Fruit fly (Drosophila melanogaster): ENCODE results near the gene CG17350.

The CG17350 gene

DNA sequence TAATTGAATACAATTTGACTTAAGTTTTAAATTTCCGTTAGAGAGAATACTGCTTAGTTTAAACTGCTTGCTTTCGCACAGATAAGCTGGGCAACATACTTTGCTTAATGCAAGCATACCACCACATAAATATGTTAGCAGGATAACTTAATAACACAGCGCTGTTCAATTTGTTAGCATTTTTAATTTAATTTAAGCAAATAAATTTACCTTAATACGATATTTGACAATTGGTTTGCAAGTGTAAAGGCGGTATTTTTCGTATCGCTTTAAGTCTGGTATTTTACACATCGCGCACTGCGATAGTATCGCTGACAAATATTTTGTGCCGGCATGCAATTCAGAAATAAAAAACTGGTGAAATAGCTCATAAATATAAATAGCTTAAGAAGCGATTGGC, 49.6 kb downstream of the CG17350 start, which contains the start of gene RtcB (continued):
- TF ChIP-seq Antp (GFP tag; optimal IDR thresholded peaks at IDR 0.05), result no peak
- TF ChIP-seq ranshi (GFP tag; IDR thresholded peaks at IDR 0.05), result no peak
- TF ChIP-seq sna (GFP tag; IDR thresholded peaks at IDR 0.05; ENCODE audit: partially characterized antibody), result peak; percentile 98
- no peak for TF ChIP-seq so (GFP tag; IDR thresholded peaks at IDR 0.05)
- no peak for TF ChIP-seq sqz (GFP tag; optimal IDR thresholded peaks at IDR 0.05)
- no peak for TF ChIP-seq gro (GFP tag; optimal IDR thresholded peaks at IDR 0.05)
- no peak for TF ChIP-seq CG13624 (GFP tag; optimal IDR thresholded peaks at IDR 0.05)
- TF ChIP-seq CG3163 (GFP tag; optimal IDR thresholded peaks at IDR 0.05), result no peak
- TF ChIP-seq lov (optimal IDR thresholded peaks at IDR 0.05), result no peak
- TF ChIP-seq lov (GFP tag; IDR thresholded peaks at IDR 0.05), result no peak
- peak; percentile 95 for TF ChIP-seq hb (GFP tag; IDR thresholded peaks at IDR 0.05; ENCODE audit: partially characterized antibody)
- peak; percentile 91 for TF ChIP-seq mld (GFP tag; IDR thresholded peaks at IDR 0.05; ENCODE audit: partially characterized antibody)
- no peak for TF ChIP-seq Lpt (GFP tag; optimal IDR thresholded peaks at IDR 0.05)
- TF ChIP-seq bigmax (GFP tag; optimal IDR thresholded peaks at IDR 0.05), result no peak
- peak; percentile 94 for TF ChIP-seq HLH4C (GFP tag; IDR thresholded peaks at IDR 0.05; ENCODE audit: partially characterized antibody)
- no peak for TF ChIP-seq CG4424 (GFP tag; optimal IDR thresholded peaks at IDR 0.05)
- no peak for TF ChIP-seq CG3065 (GFP tag; optimal IDR thresholded peaks at IDR 0.05)
- TF ChIP-seq CG30431 (GFP tag; optimal IDR thresholded peaks at IDR 0.05), result no peak
- no peak for TF ChIP-seq CG12219 (GFP tag; optimal IDR thresholded peaks at IDR 0.05)
- no peak for TF ChIP-seq schlank (tag; optimal IDR thresholded peaks at IDR 0.05)
- TF ChIP-seq Fer2 (tag; optimal IDR thresholded peaks at IDR 0.05), result no peak
- TF ChIP-seq CG10267 (tag; optimal IDR thresholded peaks at IDR 0.05), result peak; percentile 31
- peak; percentile 54 for TF ChIP-seq phol (tag; optimal IDR thresholded peaks at IDR 0.05)
- TF ChIP-seq Hr78 (GFP tag; optimal IDR thresholded peaks at IDR 0.05), result no peak
- peak; percentile 94 for TF ChIP-seq CG7963 (GFP tag; IDR thresholded peaks at IDR 0.05; ENCODE audit: partially characterized antibody)
- no peak for TF ChIP-seq pum (GFP tag; optimal IDR thresholded peaks at IDR 0.05)
- TF ChIP-seq fru (optimal IDR thresholded peaks at IDR 0.05), result no peak
- no peak for TF ChIP-seq yki (optimal IDR thresholded peaks at IDR 0.05)
- TF ChIP-seq CG31388 (GFP tag; optimal IDR thresholded peaks at IDR 0.05), result no peak
- TF ChIP-seq Camta (GFP tag; optimal IDR thresholded peaks at IDR 0.05), result peak; percentile 19
- peak; percentile 99 for TF ChIP-seq Myb (GFP tag; optimal IDR thresholded peaks at IDR 0.05)
- no peak for TF ChIP-seq ase (GFP tag; IDR thresholded peaks at IDR 0.05)
- no peak for TF ChIP-seq Hey (tag; optimal IDR thresholded peaks at IDR 0.05)
- no peak for TF ChIP-seq CG9817 (tag; optimal IDR thresholded peaks at IDR 0.05)
- peak; percentile 31 for TF ChIP-seq Abd-B (GFP tag; optimal IDR thresholded peaks at IDR 0.05)
- TF ChIP-seq CG1792 (GFP tag; optimal IDR thresholded peaks at IDR 0.05), result no peak
- no peak for TF ChIP-seq C15 (GFP tag; IDR thresholded peaks at IDR 0.05)
- TF ChIP-seq crol (GFP tag; IDR thresholded peaks at IDR 0.05), result no peak
- TF ChIP-seq CG17361 (GFP tag; IDR thresholded peaks at IDR 0.05), result peak; percentile 47; the same call in 1 of the 3 replicates
- TF ChIP-seq Hmr (GFP tag; optimal IDR thresholded peaks at IDR 0.05), result peak; percentile 11
- no peak for TF ChIP-seq tin (GFP tag; optimal IDR thresholded peaks at IDR 0.05)
- TF ChIP-seq CG1529 (GFP tag; optimal IDR thresholded peaks at IDR 0.05), result no peak
- no peak for TF ChIP-seq klu (GFP tag; IDR thresholded peaks at IDR 0.05)
- no peak for TF ChIP-seq kah (GFP tag; optimal IDR thresholded peaks at IDR 0.05)
- TF ChIP-seq CG18262 (tag; optimal IDR thresholded peaks at IDR 0.05), result no peak
- TF ChIP-seq jigr1 (GFP tag; IDR thresholded peaks at IDR 0.05), result no peak
- TF ChIP-seq Sox102F (GFP tag; optimal IDR thresholded peaks at IDR 0.05), result no peak
- TF ChIP-seq Blimp-1 (GFP tag; optimal IDR thresholded peaks at IDR 0.05), result no peak
- no peak for TF ChIP-seq CG6272 (GFP tag; IDR thresholded peaks at IDR 0.05)
- peak; percentile 46; the same call in 1 of the 2 replicates for TF ChIP-seq CG9932 (GFP tag; IDR thresholded peaks at IDR 0.05)
- no peak for TF ChIP-seq ind (GFP tag; optimal IDR thresholded peaks at IDR 0.05)
- no peak for TF ChIP-seq CG15011 (GFP tag; optimal IDR thresholded peaks at IDR 0.05)
- TF ChIP-seq Bgb (GFP tag; IDR thresholded peaks at IDR 0.05; ENCODE audit: partially characterized antibody), result peak; percentile 96
